Worm (Caenorhabditis elegans) whole organism, L3 larva: ENCODE measurements around the gene F39H12.1.

Source experiments
- ceh-28 ChIP-seq: fragments of 150-350 bp; optimal IDR thresholded peaks from 2 replicates; lab custom pipeline; 2014; ENCODE audit warnings: missing biosample characterization, missing genetic modification reagents, missing genetic modification characterization
- ceh-9 ChIP-seq: sonication (generic microtip); optimal IDR thresholded peaks from 2 replicates; lab custom pipeline; 2018; ENCODE audit warnings: missing biosample characterization, missing genetic modification characterization
- egl-27 ChIP-seq: sonication (generic microtip); optimal IDR thresholded peaks from 4 replicates; lab custom pipeline; 2017; ENCODE audit warnings: missing biosample characterization, missing genetic modification reagents, missing genetic modification characterization
- nhr-11 ChIP-seq: fragments of 150-350 bp; optimal IDR thresholded peaks from 2 replicates; lab custom pipeline; 2014; ENCODE audit warnings: missing biosample characterization, missing genetic modification characterization
- nhr-77 ChIP-seq: fragments of 150-350 bp; optimal IDR thresholded peaks from 2 replicates; lab custom pipeline; 2014; ENCODE audit warnings: missing biosample characterization, missing genetic modification characterization
- pha-4 ChIP-seq: fragments of 150-350 bp; optimal IDR thresholded peaks from 2 replicates; lab custom pipeline; 2014; ENCODE audit warnings: missing biosample characterization, missing genetic modification reagents, missing genetic modification characterization
- unc-39 ChIP-seq: sonication (generic microtip); optimal IDR thresholded peaks from 4 replicates; lab custom pipeline; 2017; ENCODE audit warnings: missing biosample characterization, missing genetic modification characterization

DNA sequence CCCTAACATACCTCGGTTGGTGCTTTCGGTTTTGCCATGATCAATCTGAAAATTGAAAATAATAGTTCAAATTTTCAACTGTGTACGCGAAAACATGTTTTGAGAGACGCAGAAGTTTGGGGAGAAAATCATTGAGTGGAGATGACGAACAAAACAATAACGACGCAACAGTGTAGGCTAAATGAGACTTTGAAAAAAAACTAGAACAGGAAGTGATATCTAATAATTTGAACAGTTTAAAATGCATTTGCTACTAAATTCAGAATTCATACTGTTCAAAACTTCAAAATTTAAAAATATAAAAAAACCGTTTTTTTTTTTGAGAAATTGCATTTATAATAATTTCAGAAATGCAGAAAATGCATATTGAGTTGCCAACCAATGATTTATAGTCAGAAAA, 21.5 kb upstream of the F39H12.1 start, which contains the start of gene F25E2.3:
- TF ChIP-seq ceh-9 (tag; lab: Kevin White, UChicago): no peak
- no peak for TF ChIP-seq nhr-11 (tag; lab: Kevin White, UChicago)
- no peak for TF ChIP-seq unc-39 (tag; lab: Kevin White, UChicago)
- no peak for TF ChIP-seq egl-27 (tag; lab: Kevin White, UChicago)
- no peak for TF ChIP-seq ceh-28
- TF ChIP-seq pha-4 (tag; lab: Kevin White, UChicago): no peak
- no peak for TF ChIP-seq nhr-77 (tag; lab: Kevin White, UChicago)
